Fruit fly (Drosophila melanogaster) whole organism, embryonic: Measurements from ENCODE around the gene CG16964.
A peak's percentile ranks its signal among the peaks of the same experiment; 100 is the strongest.

Source experiments
- BEAF-32 ChIP-seq: fragments of 200-800 bp; sonication (Bioruptor generic); optimal IDR thresholded peaks from 3 replicates; lab custom pipeline; 2017; ENCODE audit warnings: missing biosample characterization, missing genetic modification characterization, mild to moderate bottlenecking, moderate library complexity, missing genetic modification reagents
- Bteb2 ChIP-seq: fragments of 200-800 bp; sonication (Bioruptor generic); optimal IDR thresholded peaks from 2 replicates; lab custom pipeline; 2016; ENCODE audit warnings: missing biosample characterization, missing genetic modification characterization
- CG12659 ChIP-seq: fragments of 200-800 bp; sonication (Bioruptor generic); optimal IDR thresholded peaks from 3 replicates; lab custom pipeline; 2017; ENCODE audit warnings: mild to moderate bottlenecking, missing biosample characterization, missing genetic modification reagents, missing genetic modification characterization
- CG13287 ChIP-seq: fragments of 200-800 bp; sonication (Bioruptor generic); IDR thresholded peaks from 2 replicates; pipeline ENCODE4 v1.3.6; 2022; ENCODE audit warnings: missing biosample characterization, missing genetic modification characterization; ENCODE audit not compliant: partially characterized antibody
- CG14014 ChIP-seq: fragments of 200-800 bp; sonication (Bioruptor generic); IDR thresholded peaks from 2 replicates; pipeline ENCODE4 v1.3.6; 2022; ENCODE audit warnings: missing biosample characterization, missing genetic modification characterization
- CG14710 ChIP-seq: fragments of 200-800 bp; sonication (Bioruptor generic); optimal IDR thresholded peaks from 3 replicates; lab custom pipeline; 2019; ENCODE audit warnings: missing biosample characterization, mild to moderate bottlenecking, missing genetic modification characterization, moderate library complexity
- CG16813 ChIP-seq: fragments of 200-800 bp; sonication (Bioruptor generic); IDR thresholded peaks from 3 replicates; pipeline ENCODE4 v1.3.6; 2022; ENCODE audit warnings: missing biosample characterization, missing genetic modification characterization; ENCODE audit not compliant: partially characterized antibody
- CG17186 ChIP-seq: fragments of 200-800 bp; sonication (Bioruptor generic); optimal IDR thresholded peaks from 3 replicates; lab custom pipeline; 2017; ENCODE audit warnings: missing biosample characterization, missing genetic modification reagents, missing genetic modification characterization
- CG17829 ChIP-seq: fragments of 200-800 bp; optimal IDR thresholded peaks from 2 replicates; lab custom pipeline; 2019; ENCODE audit warnings: missing biosample characterization, mild to moderate bottlenecking, missing genetic modification characterization, moderate library complexity
- CG2116 ChIP-seq: fragments of 200-800 bp; sonication (Bioruptor generic); optimal IDR thresholded peaks from 3 replicates; lab custom pipeline; 2018; ENCODE audit warnings: missing biosample characterization, mild to moderate bottlenecking, missing genetic modification characterization
- CG2712 ChIP-seq: fragments of 200-800 bp; optimal IDR thresholded peaks from 3 replicates; lab custom pipeline; 2019; ENCODE audit warnings: missing biosample characterization, mild to moderate bottlenecking, missing genetic modification characterization, moderate library complexity
- CG3065 ChIP-seq: fragments of 200-800 bp; sonication (Bioruptor generic); optimal IDR thresholded peaks from 2 replicates; lab custom pipeline; 2016; ENCODE audit warnings: missing biosample characterization, missing genetic modification characterization
- CG34224 ChIP-seq: fragments of 200-800 bp; sonication (Bioruptor generic); IDR thresholded peaks from 3 replicates; pipeline ENCODE4 v1.3.6; 2022; ENCODE audit warnings: missing biosample characterization, missing genetic modification characterization; ENCODE audit not compliant: partially characterized antibody
- CG3847 ChIP-seq: fragments of 200-800 bp; sonication (Bioruptor generic); IDR thresholded peaks from 2 replicates; pipeline ENCODE4 v1.3.6; 2022; ENCODE audit warnings: missing biosample characterization, missing genetic modification characterization
- CG4282 ChIP-seq: fragments of 200-800 bp; sonication (Bioruptor generic); optimal IDR thresholded peaks from 2 replicates; lab custom pipeline; 2016; ENCODE audit warnings: missing biosample characterization, missing genetic modification characterization
- CG4617 ChIP-seq: fragments of 200-800 bp; sonication (Bioruptor generic); optimal IDR thresholded peaks from 3 replicates; lab custom pipeline; 2016; ENCODE audit warnings: missing biosample characterization, missing genetic modification characterization, borderline replicate concordance
- CG6791 ChIP-seq: fragments of 200-800 bp; sonication (Bioruptor generic); IDR thresholded peaks from 3 replicates; pipeline ENCODE4 v1.3.6; 2022; ENCODE audit warnings: missing biosample characterization, missing genetic modification characterization; ENCODE audit not compliant: partially characterized antibody
- CG7839 ChIP-seq: fragments of 200-800 bp; sonication (Bioruptor generic); optimal IDR thresholded peaks from 3 replicates; lab custom pipeline; 2018; ENCODE audit warnings: missing biosample characterization, mild to moderate bottlenecking, missing genetic modification characterization, moderate library complexity
- Chrac-16 ChIP-seq: fragments of 200-800 bp; sonication (Bioruptor generic); optimal IDR thresholded peaks from 3 replicates; lab custom pipeline; 2016; ENCODE audit warnings: missing biosample characterization, missing genetic modification characterization
- E2f2 ChIP-seq: fragments of 200-800 bp; sonication (Bioruptor generic); IDR thresholded peaks from 2 replicates; pipeline ENCODE4 v1.3.6; 2022; ENCODE audit warnings: missing biosample characterization, missing genetic modification characterization
- Ets97D ChIP-seq: fragments of 200-800 bp; sonication (Bioruptor generic); optimal IDR thresholded peaks from 3 replicates; lab custom pipeline; 2016; ENCODE audit warnings: missing biosample characterization, missing genetic modification characterization
- HmgZ ChIP-seq: fragments of 200-800 bp; sonication (Bioruptor generic); optimal IDR thresholded peaks from 2 replicates; lab custom pipeline; 2018; ENCODE audit warnings: missing biosample characterization, mild to moderate bottlenecking, missing genetic modification characterization
- Lhr ChIP-seq: fragments of 200-800 bp; sonication (Bioruptor generic); optimal IDR thresholded peaks from 3 replicates; lab custom pipeline; 2017; ENCODE audit warnings: mild to moderate bottlenecking, missing biosample characterization, missing genetic modification reagents, missing genetic modification characterization
- MBD-R2 ChIP-seq: fragments of 200-800 bp; sonication (Bioruptor generic); IDR thresholded peaks from 2 replicates; pipeline ENCODE4 v1.3.6; 2022; ENCODE audit warnings: missing biosample characterization, missing genetic modification characterization
- MESR4 ChIP-seq: fragments of 200-800 bp; sonication (Bioruptor generic); optimal IDR thresholded peaks from 2 replicates; lab custom pipeline; 2018; ENCODE audit warnings: missing biosample characterization, mild to moderate bottlenecking, missing genetic modification characterization, moderate library complexity
- Myb ChIP-seq: fragments of 200-800 bp; sonication (Bioruptor generic); optimal IDR thresholded peaks from 2 replicates; lab custom pipeline; 2016; ENCODE audit warnings: missing biosample characterization, missing genetic modification characterization
- Sin3A ChIP-seq: fragments of >200 bp; optimal IDR thresholded peaks from 2 replicates; lab custom pipeline; 2018
- YL-1 ChIP-seq: fragments of 200-800 bp; sonication (Bioruptor generic); optimal IDR thresholded peaks from 3 replicates; lab custom pipeline; 2017; ENCODE audit warnings: missing biosample characterization, mild to moderate bottlenecking, missing genetic modification characterization
- amos ChIP-seq: fragments of 200-800 bp; sonication (Bioruptor generic); IDR thresholded peaks from 2 replicates; pipeline ENCODE4 v1.3.6; 2022; ENCODE audit warnings: missing biosample characterization, missing genetic modification characterization; ENCODE audit not compliant: partially characterized antibody
- aop ChIP-seq: fragments of 200-800 bp; sonication (Bioruptor generic); IDR thresholded peaks from 2 replicates; pipeline ENCODE4 v1.3.6; 2022; ENCODE audit warnings: missing biosample characterization, missing genetic modification characterization
- ato ChIP-seq: fragments of 200-800 bp; sonication (Bioruptor generic); IDR thresholded peaks from 2 replicates; pipeline ENCODE4 v1.3.6; 2022; ENCODE audit warnings: missing biosample characterization, missing genetic modification characterization; ENCODE audit not compliant: partially characterized antibody
- bbx ChIP-seq: fragments of 200-800 bp; sonication (Bioruptor generic); IDR thresholded peaks from 2 replicates; pipeline ENCODE4 v1.3.6; 2022; ENCODE audit warnings: missing biosample characterization, missing genetic modification characterization; ENCODE audit not compliant: partially characterized antibody
- br ChIP-seq: fragments of >200 bp; optimal IDR thresholded peaks from 2 replicates; lab custom pipeline; 2017
- btn ChIP-seq: fragments of 200-800 bp; sonication (Bioruptor generic); optimal IDR thresholded peaks from 2 replicates; lab custom pipeline; 2016; ENCODE audit warnings: missing biosample characterization, missing genetic modification characterization
- chif ChIP-seq, 2 experiments: fragments of 200-800 bp; sonication (Bioruptor generic); optimal IDR thresholded peaks; 3 replicates each; lab custom pipeline; 2016; ENCODE audit warnings: missing biosample characterization in 2 of 2, missing genetic modification characterization in 2 of 2
- chm ChIP-seq: fragments of 200-800 bp; sonication (Bioruptor generic); IDR thresholded peaks from 2 replicates; pipeline ENCODE4 v1.3.6; 2022; ENCODE audit warnings: missing biosample characterization, missing genetic modification characterization
- ci ChIP-seq: fragments of 200-800 bp; sonication (Bioruptor generic); IDR thresholded peaks from 3 replicates; pipeline ENCODE4 v1.3.6; 2022; ENCODE audit warnings: missing biosample characterization, missing genetic modification characterization
- corto ChIP-seq: fragments of 200-800 bp; sonication (Bioruptor generic); optimal IDR thresholded peaks from 2 replicates; lab custom pipeline; 2016; ENCODE audit warnings: missing biosample characterization, mild to moderate bottlenecking, missing genetic modification characterization, moderate library complexity
- en ChIP-seq: fragments of 200-800 bp; sonication (Bioruptor generic); optimal IDR thresholded peaks from 2 replicates; lab custom pipeline; 2016; ENCODE audit warnings: missing biosample characterization, missing genetic modification characterization
- ewg ChIP-seq: fragments of 200-800 bp; sonication (Bioruptor generic); optimal IDR thresholded peaks from 3 replicates; lab custom pipeline; 2017; ENCODE audit warnings: mild to moderate bottlenecking, missing biosample characterization, missing genetic modification reagents, missing genetic modification characterization
- gfzf ChIP-seq: fragments of 200-800 bp; sonication (Bioruptor generic); optimal IDR thresholded peaks from 2 replicates; lab custom pipeline; 2016; ENCODE audit warnings: missing biosample characterization, mild to moderate bottlenecking, missing genetic modification characterization, moderate library complexity
- jigr1 ChIP-seq: fragments of 200-800 bp; sonication (Bioruptor generic); IDR thresholded peaks from 3 replicates; pipeline ENCODE4 v1.3.6; 2022; ENCODE audit warnings: missing biosample characterization, missing genetic modification characterization
- lilli ChIP-seq: fragments of 200-800 bp; sonication (Bioruptor generic); optimal IDR thresholded peaks from 3 replicates; lab custom pipeline; 2016; ENCODE audit warnings: missing biosample characterization, missing genetic modification characterization
- nmo ChIP-seq: fragments of 200-800 bp; sonication (Bioruptor generic); optimal IDR thresholded peaks from 2 replicates; lab custom pipeline; 2018; ENCODE audit warnings: missing biosample characterization, mild to moderate bottlenecking, missing genetic modification characterization, moderate library complexity
- sr ChIP-seq: fragments of 200-800 bp; sonication (Bioruptor generic); IDR thresholded peaks from 3 replicates; pipeline ENCODE4 v1.3.6; 2022; ENCODE audit warnings: missing biosample characterization, missing genetic modification characterization
- stwl ChIP-seq: fragments of 200-800 bp; sonication (Bioruptor generic); optimal IDR thresholded peaks from 3 replicates; lab custom pipeline; 2018; ENCODE audit warnings: missing biosample characterization, mild to moderate bottlenecking, missing genetic modification characterization, moderate library complexity
- tin ChIP-seq: fragments of 200-800 bp; sonication (Bioruptor generic); optimal IDR thresholded peaks from 3 replicates; lab custom pipeline; 2016; ENCODE audit warnings: missing biosample characterization, missing genetic modification characterization
- trem ChIP-seq: fragments of 200-800 bp; optimal IDR thresholded peaks from 3 replicates; lab custom pipeline; 2019; ENCODE audit warnings: missing biosample characterization, mild to moderate bottlenecking, missing genetic modification characterization, moderate library complexity

Gene CG16964

dm6 chr2L:11989729-11990128 is 42.0 kb downstream of the CG16964 start, which contains the start of the genes zuc and dgt2 (continued):
- TF ChIP-seq Ets97D (GFP tag; lab: Kevin White, UChicago) (peak; percentile 22), btn (GFP tag; lab: Kevin White, UChicago) (no peak), br (lab: Kevin White, UChicago) (no peak), CG4617 (GFP tag; lab: Kevin White, UChicago) (peak; percentile 76), nmo (GFP tag; lab: Kevin White, UChicago) (peak; percentile 6), CG13287 (GFP tag; lab: Robert Waterston, UW) (peak; percentile 58), stwl (peak; percentile 86), amos (peak; percentile 35; the same call in 1 of the 2 replicates), E2f2 (GFP tag; lab: Robert Waterston, UW) (peak; percentile 92), BEAF-32 (GFP tag; lab: Kevin White, UChicago) (peak; percentile 39), CG4282 (no peak), CG6791 (GFP tag; lab: Robert Waterston, UW) (peak; percentile 52; the same call in 1 of the 3 replicates), gfzf (GFP tag; lab: Kevin White, UChicago) (peak; percentile 67), MBD-R2 (GFP tag; lab: Robert Waterston, UW) (peak; percentile 71), lilli (GFP tag; lab: Kevin White, UChicago) (no peak), CG17829 (tag; lab: Kevin White, UChicago) (peak; percentile 11), CG14710 (tag; lab: Kevin White, UChicago) (peak; percentile 14), CG14014 (GFP tag; lab: Robert Waterston, UW) (no peak), corto (no peak), CG7839 (tag; lab: Kevin White, UChicago) (no peak), CG16813 (peak; percentile 31; the same call in 1 of the 3 replicates), CG3847 (GFP tag; lab: Robert Waterston, UW) (peak; percentile 36; the same call in 1 of the 2 replicates), en (GFP tag; lab: Kevin White, UChicago) (no peak), chm (no peak), CG2712 (tag; lab: Kevin White, UChicago) (no peak), ato (GFP tag; lab: Robert Waterston, UW) (0 out of 2 replicates have a peak, but pooled peaks have one; percentile 13), Sin3A (lab: Kevin White, UChicago) (peak; percentile 14), trem (peak; percentile 64), Myb (peak; percentile 11), ewg (GFP tag; lab: Kevin White, UChicago) (peak; percentile 75), HmgZ (peak; percentile 28), sr (no peak), jigr1 (no peak), Lhr (peak; percentile 48), CG3065 (GFP tag; lab: Kevin White, UChicago) (no peak), CG17186 (peak; percentile 5), bbx (peak; percentile 44; the same call in 1 of the 2 replicates), MESR4 (GFP tag; lab: Kevin White, UChicago) (peak; percentile 53), ci (GFP tag; lab: Robert Waterston, UW) (0 out of 3 replicates have a peak, but pooled peaks have one; percentile 51), CG12659 (peak; percentile 11), CG34224 (GFP tag; lab: Robert Waterston, UW) (peak; percentile 44; the same call in 1 of the 3 replicates), YL-1 (GFP tag; lab: Kevin White, UChicago) (peak; percentile 29), CG2116 (GFP tag; lab: Kevin White, UChicago) (peak; percentile 21), Chrac-16 (GFP tag; lab: Kevin White, UChicago) (no peak), tin (GFP tag; lab: Kevin White, UChicago) (no peak), aop (GFP tag; lab: Robert Waterston, UW) (no peak), chif (GFP tag; optimal IDR thresholded peaks at IDR 0.05; lab: Kevin White, UChicago) (no peak), Bteb2 (GFP tag; lab: Kevin White, UChicago) (no peak)
